Worm (Caenorhabditis elegans) whole organism, L1 larva: Measurements from ENCODE around the gene msp-53.

ENCODE experiments used
- C04F5.9 ChIP-seq: sonication (generic microtip); optimal IDR thresholded peaks from 2 replicates; lab custom pipeline; 2016; ENCODE audit warnings: missing genetic modification characterization, missing compliant biosample characterization
- C34B4.2 ChIP-seq: sonication (generic microtip); optimal IDR thresholded peaks from 2 replicates; lab custom pipeline; 2017; ENCODE audit warnings: mild to moderate bottlenecking, missing genetic modification characterization, missing compliant biosample characterization
- Y116A8C.19 ChIP-seq: sonication (generic microtip); optimal IDR thresholded peaks from 2 replicates; lab custom pipeline; 2016; ENCODE audit warnings: missing compliant biosample characterization, missing genetic modification characterization, borderline replicate concordance
- aly-2 ChIP-seq: fragments of 150-350 bp; optimal IDR thresholded peaks from 2 replicates; lab custom pipeline; 2014; ENCODE audit warnings: missing biosample characterization, missing genetic modification characterization
- ama-1 ChIP-seq: fragments of 150-350 bp; optimal IDR thresholded peaks from 2 replicates; lab custom pipeline; 2014
- ceh-82 ChIP-seq, 3 experiments: fragments of 150-350 bp in 1 of 3; sonication (generic microtip) in 2 of 3; optimal IDR thresholded peaks; 2 replicates each; lab custom pipeline; 2014 to 2017; ENCODE audit warnings: missing biosample characterization in 3 of 3, missing genetic modification characterization in 3 of 3
- ceh-88 ChIP-seq: fragments of 200-800 bp; sonication (Bioruptor generic); IDR thresholded peaks from 2 replicates; pipeline ENCODE4 v1.3.6; 2022; ENCODE audit warnings: missing genetic modification characterization, missing compliant biosample characterization
- ceh-90 ChIP-seq: sonication (generic microtip); optimal IDR thresholded peaks from 2 replicates; lab custom pipeline; 2016; ENCODE audit warnings: missing genetic modification characterization, missing compliant biosample characterization
- dpl-1 ChIP-seq, 3 experiments: fragments of 150-350 bp in 2 of 3; sonication (generic microtip) in 1 of 3; optimal IDR thresholded peaks; 2 replicates each; lab custom pipeline; 2014 to 2017; ENCODE audit warnings: missing biosample characterization in 3 of 3, missing genetic modification characterization in 3 of 3, missing genetic modification reagents in 3 of 3
- efl-1 ChIP-seq, 4 experiments: fragments of 150-350 bp; optimal IDR thresholded peaks in 3 of 4; peaks in 1 of 4; 1 replicate in 1 of 4; 2 replicates in 3 of 4; lab custom pipeline; 2014; ENCODE audit warnings: missing biosample characterization in 2 of 4, missing genetic modification characterization in 2 of 4, missing genetic modification reagents in 2 of 4
- elt-2 ChIP-seq: sonication (generic microtip); optimal IDR thresholded peaks from 2 replicates; lab custom pipeline; 2016; ENCODE audit warnings: missing genetic modification characterization, mild to moderate bottlenecking, inconsistent platforms, missing compliant biosample characterization, missing genetic modification reagents
- elt-3 ChIP-seq, 6 experiments: fragments of 150-350 bp in 1 of 6; sonication (generic microtip); optimal IDR thresholded peaks; 2 replicates each; lab custom pipeline; 2017 to 2018; ENCODE audit warnings: missing biosample characterization in 6 of 6, missing genetic modification characterization in 6 of 6, inconsistent platforms in 1 of 6
- fkh-10 ChIP-seq: sonication (generic microtip); optimal IDR thresholded peaks from 2 replicates; lab custom pipeline; 2017; ENCODE audit warnings: missing biosample characterization, missing genetic modification reagents, missing genetic modification characterization
- fkh-4 ChIP-seq: sonication (generic microtip); optimal IDR thresholded peaks from 2 replicates; lab custom pipeline; 2016; ENCODE audit warnings: missing compliant biosample characterization, missing genetic modification characterization, borderline replicate concordance
- hpl-2 ChIP-seq: fragments of 150-350 bp; optimal IDR thresholded peaks from 2 replicates; lab custom pipeline; 2014; ENCODE audit warnings: missing biosample characterization, missing genetic modification reagents, missing genetic modification characterization
- jun-1 ChIP-seq: fragments of 150-350 bp; optimal IDR thresholded peaks from 2 replicates; lab custom pipeline; 2014; ENCODE audit warnings: missing biosample characterization, missing genetic modification reagents, missing genetic modification characterization
- lin-14 ChIP-seq: fragments of 200-800 bp; sonication (Bioruptor generic); optimal IDR thresholded peaks from 2 replicates; lab custom pipeline; 2018; ENCODE audit warnings: mild to moderate bottlenecking, missing genetic modification characterization, moderate library complexity, missing compliant biosample characterization
- lin-35 ChIP-seq, 2 experiments: fragments of 150-350 bp; optimal IDR thresholded peaks; 2 replicates each; lab custom pipeline; 2014; ENCODE audit warnings: missing biosample characterization in 2 of 2, missing genetic modification characterization in 2 of 2, missing genetic modification reagents in 2 of 2
- mab-9 ChIP-seq: fragments of 200-800 bp; sonication (Bioruptor generic); IDR thresholded peaks from 2 replicates; pipeline ENCODE4 v1.3.6; 2022; ENCODE audit warnings: missing genetic modification reagents, missing genetic modification characterization, missing compliant biosample characterization
- mdl-1 ChIP-seq, 2 experiments: fragments of 150-350 bp; optimal IDR thresholded peaks; 2 replicates each; lab custom pipeline; 2014 to 2017; ENCODE audit warnings: missing biosample characterization in 2 of 2, missing genetic modification characterization in 2 of 2, inconsistent platforms in 1 of 2
- nhr-11 ChIP-seq: fragments of 150-350 bp; optimal IDR thresholded peaks from 2 replicates; lab custom pipeline; 2014; ENCODE audit warnings: missing biosample characterization, missing genetic modification characterization
- nhr-19 ChIP-seq: fragments of 200-800 bp; sonication (Bioruptor generic); conservative IDR thresholded peaks from 2 replicates; pipeline ENCODE4 v1.3.6; 2022; ENCODE audit warnings: missing genetic modification characterization, missing compliant biosample characterization
- nhr-20 ChIP-seq: sonication (generic microtip); optimal IDR thresholded peaks from 2 replicates; lab custom pipeline; 2016; ENCODE audit warnings: mild to moderate bottlenecking, missing genetic modification characterization, missing compliant biosample characterization
- nhr-47 ChIP-seq: sonication (generic microtip); optimal IDR thresholded peaks from 2 replicates; lab custom pipeline; 2016; ENCODE audit warnings: mild to moderate bottlenecking, missing genetic modification characterization, moderate library complexity, missing compliant biosample characterization
- nhr-71 ChIP-seq: sonication (generic microtip); optimal IDR thresholded peaks from 2 replicates; lab custom pipeline; 2016; ENCODE audit warnings: mild to moderate bottlenecking, missing genetic modification characterization, moderate library complexity, missing compliant biosample characterization
- nhr-77 ChIP-seq: fragments of 150-350 bp; optimal IDR thresholded peaks from 2 replicates; lab custom pipeline; 2014; ENCODE audit warnings: missing biosample characterization, missing genetic modification characterization
- nhr-85 ChIP-seq: sonication (generic microtip); peaks from one replicate; lab custom pipeline; 2016; ENCODE audit warnings: missing genetic modification characterization, inconsistent platforms, missing compliant biosample characterization
- pqm-1 ChIP-seq: sonication (generic microtip); optimal IDR thresholded peaks from 3 replicates; lab custom pipeline; 2017; ENCODE audit warnings: missing biosample characterization, missing genetic modification characterization
- rnt-1 ChIP-seq: sonication (generic microtip); optimal IDR thresholded peaks from 2 replicates; lab custom pipeline; 2016; ENCODE audit warnings: mild to moderate bottlenecking, missing genetic modification characterization, moderate library complexity, missing compliant biosample characterization
- snpc-4 ChIP-seq: fragments of 150-350 bp; optimal IDR thresholded peaks from 2 replicates; lab custom pipeline; 2014; ENCODE audit warnings: missing biosample characterization, missing genetic modification characterization
- sox-4 ChIP-seq: sonication (generic microtip); optimal IDR thresholded peaks from 2 replicates; lab custom pipeline; 2016; ENCODE audit warnings: missing genetic modification characterization, missing compliant biosample characterization
- sup-37 ChIP-seq: fragments of 200-800 bp; sonication (Bioruptor generic); optimal IDR thresholded peaks from 2 replicates; lab custom pipeline; 2018; ENCODE audit warnings: mild to moderate bottlenecking, missing genetic modification characterization, missing compliant biosample characterization
- swsn-7 ChIP-seq: sonication (generic microtip); optimal IDR thresholded peaks from 2 replicates; lab custom pipeline; 2016; ENCODE audit warnings: missing genetic modification characterization, missing compliant biosample characterization
- tbx-2 ChIP-seq: sonication (generic microtip); optimal IDR thresholded peaks from 2 replicates; lab custom pipeline; 2016; ENCODE audit warnings: missing genetic modification characterization, missing compliant biosample characterization
- unc-130 ChIP-seq: fragments of 150-350 bp; optimal IDR thresholded peaks from 2 replicates; lab custom pipeline; 2017; ENCODE audit warnings: missing biosample characterization, missing genetic modification characterization, inconsistent platforms
- unc-98 ChIP-seq: fragments of 200-800 bp; sonication (Bioruptor generic); IDR thresholded peaks from 2 replicates; pipeline ENCODE4 v1.3.6; 2022; ENCODE audit warnings: missing genetic modification characterization, missing compliant biosample characterization
- vab-15 ChIP-seq: sonication (generic microtip); optimal IDR thresholded peaks from 2 replicates; lab custom pipeline; 2017; ENCODE audit warnings: missing genotype, mild to moderate bottlenecking, missing genetic modification characterization, missing compliant biosample characterization
- xbp-1 ChIP-seq: sonication (generic microtip); optimal IDR thresholded peaks from 2 replicates; lab custom pipeline; 2016; ENCODE audit warnings: missing genetic modification characterization, missing compliant biosample characterization
- zag-1 ChIP-seq: fragments of 150-350 bp; optimal IDR thresholded peaks from 2 replicates; lab custom pipeline; 2014; ENCODE audit warnings: missing biosample characterization, missing genetic modification characterization
- zip-4 ChIP-seq: fragments of 200-800 bp; sonication (Bioruptor generic); optimal IDR thresholded peaks from 2 replicates; lab custom pipeline; 2018; ENCODE audit warnings: mild to moderate bottlenecking, missing genetic modification characterization, moderate library complexity, missing compliant biosample characterization

Gene msp-53

ce11 chrIV:5100145-5100544 lies 35.3 kb upstream of the msp-53 start (continued):
- TF ChIP-seq efl-1 (optimal IDR thresholded peaks at IDR 0.05; lab: Kevin White, UChicago), result peak in 1 of 2 experiments; percentile 1
- peak in 1 of 2 experiments; percentile 71 for TF ChIP-seq efl-1 (GFP tag; optimal IDR thresholded peaks at IDR 0.05 in 1 of 2; lab: Kevin White, UChicago)
- TF ChIP-seq Y116A8C.19 (tag; lab: Kevin White, UChicago), result no peak
- peak; percentile 17 for TF ChIP-seq nhr-71
- TF ChIP-seq vab-15, result no peak
- TF ChIP-seq sup-37, result no peak
- TF ChIP-seq lin-35 (GFP tag; optimal IDR thresholded peaks at IDR 0.05; lab: Kevin White, UChicago), result no peak
- TF ChIP-seq nhr-47 (tag; lab: Kevin White, UChicago), result peak; percentile 47
- TF ChIP-seq mdl-1 (tag; optimal IDR thresholded peaks at IDR 0.05; lab: Kevin White, UChicago), result no peak
- TF ChIP-seq lin-14 (GFP tag; lab: Kevin White, UChicago), result peak; percentile 89
- TF ChIP-seq ama-1 (lab: Kevin White, UChicago), result no peak
- no peak for TF ChIP-seq sox-4 (tag; lab: Kevin White, UChicago)
- peak in 1 of 3 experiments; percentile 29 for TF ChIP-seq dpl-1 (GFP tag; optimal IDR thresholded peaks at IDR 0.05; lab: Kevin White, UChicago)
- TF ChIP-seq jun-1, result no peak
- TF ChIP-seq fkh-10 (GFP tag; lab: Kevin White, UChicago), result peak; percentile 26
- no peak for TF ChIP-seq xbp-1 (tag; lab: Kevin White, UChicago)
- TF ChIP-seq rnt-1, result no peak
- no peak for TF ChIP-seq nhr-77 (tag; lab: Kevin White, UChicago)
- no peak for TF ChIP-seq C04F5.9 (tag; lab: Kevin White, UChicago)
- no peak for TF ChIP-seq ceh-88 (GFP tag; lab: Robert Waterston, UW)
- TF ChIP-seq ceh-90 (tag; lab: Kevin White, UChicago), result no peak
- peak in 2 of 3 experiments; percentile 2 to 51 for TF ChIP-seq ceh-82 (tag; optimal IDR thresholded peaks at IDR 0.05; lab: Kevin White, UChicago)
- no peak for TF ChIP-seq unc-98
- TF ChIP-seq zip-4, result no peak
- no peak for TF ChIP-seq zag-1
- no peak for TF ChIP-seq fkh-4 (tag; lab: Kevin White, UChicago)
- TF ChIP-seq tbx-2 (tag; lab: Kevin White, UChicago), result peak; percentile 17
- TF ChIP-seq aly-2 (tag; lab: Kevin White, UChicago), result no peak
- no peak for TF ChIP-seq hpl-2 (GFP tag; lab: Kevin White, UChicago)
- TF ChIP-seq nhr-19, result peak; percentile 28; the same call in 1 of the 2 replicates
- TF ChIP-seq unc-130, result no peak
- peak; percentile 9 for TF ChIP-seq swsn-7 (tag; lab: Kevin White, UChicago)
- TF ChIP-seq C34B4.2, result no peak
- no peak for TF ChIP-seq elt-3 (tag; optimal IDR thresholded peaks at IDR 0.05; lab: Kevin White, UChicago)
- TF ChIP-seq nhr-20 (tag; lab: Kevin White, UChicago), result no peak
- no peak for TF ChIP-seq mab-9 (GFP tag; lab: Robert Waterston, UW)
- no peak for TF ChIP-seq pqm-1 (tag; lab: Kevin White, UChicago)

ce11 chrIV:5093462-5093861 lies 28.6 kb upstream of the msp-53 start:
- TF ChIP-seq nhr-71 (no peak), nhr-11 (tag; lab: Kevin White, UChicago) (no peak), nhr-85 (tag; lab: Kevin White, UChicago) (no peak), snpc-4 (no peak), elt-2 (no peak), sox-4 (tag; lab: Kevin White, UChicago) (no peak), aly-2 (tag; lab: Kevin White, UChicago) (no peak)
- TF ChIP-seq, all 84 proteins: peak for 0
